Worm (Caenorhabditis elegans): ENCODE data around the gene xbx-9.

The xbx-9 gene

DNA sequence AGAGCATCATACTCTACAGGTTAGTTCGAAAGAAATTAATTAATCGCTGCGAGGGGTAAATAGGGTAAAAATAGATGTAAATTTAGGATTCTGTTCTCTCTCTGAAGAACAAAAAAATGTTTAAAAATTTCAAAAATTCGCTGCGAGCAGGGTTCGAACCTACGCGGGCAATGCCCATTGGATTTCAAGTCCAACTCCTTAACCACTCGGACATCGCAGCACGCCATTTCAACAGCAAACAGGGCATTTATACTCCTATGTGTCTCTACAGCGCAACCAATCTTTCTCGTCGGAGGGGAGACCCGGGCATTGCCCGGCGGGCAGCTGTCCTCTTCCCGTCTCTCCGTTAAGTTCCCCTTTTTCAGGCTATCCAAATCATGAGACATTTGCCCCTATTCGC lies 46.2 kb downstream of the xbx-9 start (continued):
- no peak for TF ChIP-seq bed-2 (GFP tag; IDR thresholded peaks at IDR 0.05)
- TF ChIP-seq ceh-91 (GFP tag; IDR thresholded peaks at IDR 0.05), result peak; percentile 31; the same call in 1 of the 2 replicates
- peak; percentile 75 for TF ChIP-seq nfyb-1 (GFP tag; IDR thresholded peaks at IDR 0.05)
- no peak for TF ChIP-seq fkh-3 (tag; optimal IDR thresholded peaks at IDR 0.05)
- TF ChIP-seq Y56A3A.18 (GFP tag; IDR thresholded peaks at IDR 0.05), result peak; percentile 79
- no peak for TF ChIP-seq dpl-1 (GFP tag; optimal IDR thresholded peaks at IDR 0.05)
- no peak for TF ChIP-seq egl-18 (GFP tag; IDR thresholded peaks at IDR 0.05)
- TF ChIP-seq sea-2 (GFP tag; IDR thresholded peaks at IDR 0.05), result 0 out of 2 replicates have a peak, but pooled peaks have one; percentile 45
- TF ChIP-seq zim-3 (tag; optimal IDR thresholded peaks at IDR 0.05), result peak; percentile 91
- TF ChIP-seq sptf-2 (GFP tag; optimal IDR thresholded peaks at IDR 0.05), result peak; percentile 59
- no peak; the same call in 1 of the 2 replicates for TF ChIP-seq dox-1 (GFP tag; IDR thresholded peaks at IDR 0.05)
- TF ChIP-seq F33H1.4 (GFP tag; IDR thresholded peaks at IDR 0.05), result no peak; the same call in 1 of the 2 replicates
- TF ChIP-seq efl-1 (GFP tag; optimal IDR thresholded peaks at IDR 0.05), result no peak
- TF ChIP-seq egl-44 (GFP tag; IDR thresholded peaks at IDR 0.05), result no peak; the same call in 1 of the 2 replicates
- no peak for TF ChIP-seq Y53F4B.3 (GFP tag; IDR thresholded peaks at IDR 0.05)
- TF ChIP-seq nfya-2 (GFP tag; IDR thresholded peaks at IDR 0.05), result no peak
- TF ChIP-seq lir-1 (GFP tag; conservative IDR thresholded peaks at IDR 0.05), result no peak
- peak; percentile 76 for TF ChIP-seq him-1 (tag; optimal IDR thresholded peaks at IDR 0.05)
- TF ChIP-seq let-607 (tag; optimal IDR thresholded peaks at IDR 0.05), result peak; percentile 8 to 22
- TF ChIP-seq F23B12.7 (tag; optimal IDR thresholded peaks at IDR 0.05; ENCODE audit: insufficient read depth), result peak; percentile 83
- no peak for TF ChIP-seq F22D6.2 (tag; optimal IDR thresholded peaks at IDR 0.05)
- TF ChIP-seq Y79H2A.3 (GFP tag; conservative IDR thresholded peaks at IDR 0.05), result peak; percentile 84
- no peak; the same call in 1 of the 2 replicates for TF ChIP-seq hsf-1 (GFP tag; IDR thresholded peaks at IDR 0.05)
- TF ChIP-seq madf-10 (tag; optimal IDR thresholded peaks at IDR 0.05), result peak; percentile 47
- peak; percentile 65 for TF ChIP-seq somi-1 (GFP tag; optimal IDR thresholded peaks at IDR 0.05)
- no peak for TF ChIP-seq B0019.2 (GFP tag; conservative IDR thresholded peaks at IDR 0.05)
- no peak for TF ChIP-seq F49E8.2 (tag; optimal IDR thresholded peaks at IDR 0.05; ENCODE audit: insufficient read depth)
- TF ChIP-seq tbx-9 (tag; optimal IDR thresholded peaks at IDR 0.05; ENCODE audit: borderline replicate concordance), result no peak
- TF ChIP-seq Y67H2A.10 (GFP tag; conservative IDR thresholded peaks at IDR 0.05), result no peak
- TF ChIP-seq mes-4 (tag; optimal IDR thresholded peaks at IDR 0.05), result peak; percentile 35
- peak; percentile 21 for TF ChIP-seq ztf-22 (GFP tag; optimal IDR thresholded peaks at IDR 0.05)
- TF ChIP-seq nhr-120 (GFP tag; IDR thresholded peaks at IDR 0.05), result 0 out of 2 replicates have a peak, but pooled peaks have one; percentile 61
- peak; percentile 83; the same call in 1 of the 2 replicates for TF ChIP-seq ceh-58 (GFP tag; IDR thresholded peaks at IDR 0.05)
- TF ChIP-seq ztf-18 (tag; optimal IDR thresholded peaks at IDR 0.05), result peak; percentile 79
- TF ChIP-seq ceh-40 (GFP tag; IDR thresholded peaks at IDR 0.05), result peak; percentile 78; the same call in 1 of the 2 replicates
- TF ChIP-seq madf-8 (GFP tag; conservative IDR thresholded peaks at IDR 0.05), result no peak
- TF ChIP-seq rpc-1 (optimal IDR thresholded peaks at IDR 0.05), result peak; percentile 87
- peak; percentile 89 for TF ChIP-seq rpc-1 (tag; optimal IDR thresholded peaks at IDR 0.05)
- no peak for TF ChIP-seq C06A6.2 (GFP tag; conservative IDR thresholded peaks at IDR 0.05)
- TF ChIP-seq ztf-25 (GFP tag; IDR thresholded peaks at IDR 0.05), result peak; percentile 85
- peak; percentile 53; the same call in 1 of the 2 replicates for TF ChIP-seq hmg-20 (GFP tag; IDR thresholded peaks at IDR 0.05)
- peak; percentile 72 for TF ChIP-seq athp-1 (tag; optimal IDR thresholded peaks at IDR 0.05)
- TF ChIP-seq dpff-1 (tag; optimal IDR thresholded peaks at IDR 0.05), result no peak
- TF ChIP-seq ceh-27 (GFP tag; optimal IDR thresholded peaks at IDR 0.05), result peak; percentile 75
- TF ChIP-seq nfya-1 (tag; optimal IDR thresholded peaks at IDR 0.05; ENCODE audit: borderline replicate concordance, insufficient read depth), result no peak
- no peak for TF ChIP-seq nhr-179 (tag; optimal IDR thresholded peaks at IDR 0.05)
- peak; percentile 81 for TF ChIP-seq attf-5 (GFP tag; optimal IDR thresholded peaks at IDR 0.05)
- TF ChIP-seq F52B5.7 (tag; optimal IDR thresholded peaks at IDR 0.05), result peak; percentile 66
- no peak for TF ChIP-seq Y53G8AR.9 (GFP tag; conservative IDR thresholded peaks at IDR 0.05)

Measured in whole organism, young adult.